Worm (Caenorhabditis elegans) whole organism, early embryonic: Measurements from ENCODE around the gene igcm-2.

Source experiments
- ama-1 ChIP-seq: fragments of 150-350 bp; optimal IDR thresholded peaks from 2 replicates; lab custom pipeline; 2014
- ceh-36 ChIP-seq: sonication (generic microtip); optimal IDR thresholded peaks from 2 replicates; lab custom pipeline; 2016; ENCODE audit warnings: missing genetic modification characterization, inconsistent platforms, missing compliant biosample characterization
- ets-7 ChIP-seq: sonication (generic microtip); optimal IDR thresholded peaks from 2 replicates; lab custom pipeline; 2016; ENCODE audit warnings: missing genotype, missing genetic modification characterization, missing compliant biosample characterization
- flt-1 ChIP-seq: fragments of 200-800 bp; sonication (Bioruptor generic); IDR thresholded peaks from 2 replicates; pipeline ENCODE4 v1.3.6; 2022; ENCODE audit warnings: missing genetic modification characterization, missing compliant biosample characterization
- hmg-4 ChIP-seq: fragments of 200-800 bp; sonication (Bioruptor generic); optimal IDR thresholded peaks from 2 replicates; lab custom pipeline; 2018; ENCODE audit warnings: mild to moderate bottlenecking, missing genetic modification characterization, missing compliant biosample characterization
- scrt-1 ChIP-seq: fragments of 200-800 bp; sonication (Bioruptor generic); IDR thresholded peaks from 2 replicates; pipeline ENCODE4 v1.3.6; 2022; ENCODE audit warnings: missing genetic modification characterization, missing compliant biosample characterization

DNA sequence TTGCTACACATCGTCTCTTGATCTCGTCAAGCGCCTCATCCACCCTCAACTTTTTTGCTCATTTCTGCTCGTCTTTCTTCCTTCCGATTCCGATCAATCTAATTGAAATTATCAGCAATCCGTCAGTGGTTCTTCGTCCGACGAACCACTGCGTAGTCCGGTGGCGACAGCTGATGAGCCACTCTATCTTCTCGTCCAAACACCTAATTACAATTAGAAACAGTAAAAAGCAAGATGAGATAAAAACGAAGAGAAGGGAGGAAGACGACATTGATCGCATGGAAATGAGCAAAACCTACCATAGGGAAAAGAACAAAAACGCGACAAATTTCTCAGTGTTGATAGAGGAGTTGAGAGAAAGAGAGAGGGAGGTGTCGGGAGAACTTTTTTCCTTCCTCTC is 8.1 kb upstream of the igcm-2 start:
- TF ChIP-seq ets-7 (tag; lab: Kevin White, UChicago): no peak
- TF ChIP-seq ceh-36 (tag; lab: Kevin White, UChicago): no peak
- no peak for TF ChIP-seq scrt-1
- TF ChIP-seq ama-1 (lab: Kevin White, UChicago): no peak
- TF ChIP-seq hmg-4 (GFP tag; lab: Kevin White, UChicago): no peak
- TF ChIP-seq flt-1: no peak
